Worm (Caenorhabditis elegans): ENCODE data around the gene F40G9.15.

ce11 chrIII:203953-204352, 21.8 kb downstream of the F40G9.15 start:
- no peak for TF ChIP-seq egl-27 (tag; optimal IDR thresholded peaks at IDR 0.05)
- TF ChIP-seq nhr-237 (tag; optimal IDR thresholded peaks at IDR 0.05), result no peak
- no peak for TF ChIP-seq snu-23 (GFP tag; optimal IDR thresholded peaks at IDR 0.05)
- no peak for TF ChIP-seq tlp-1 (tag; optimal IDR thresholded peaks at IDR 0.05)
- TF ChIP-seq nhr-12 (tag; optimal IDR thresholded peaks at IDR 0.05), result no peak
- no peak for TF ChIP-seq ceh-90 (tag; optimal IDR thresholded peaks at IDR 0.05)
- TF ChIP-seq mdl-1 (tag; optimal IDR thresholded peaks at IDR 0.05), result no peak
- TF ChIP-seq lir-3 (tag; optimal IDR thresholded peaks at IDR 0.05; ENCODE audit: poor library complexity), result no peak
- no peak for TF ChIP-seq vab-15 (tag; optimal IDR thresholded peaks at IDR 0.05)
- TF ChIP-seq nhr-76 (tag; optimal IDR thresholded peaks at IDR 0.05), result no peak
- TF ChIP-seq unc-130 (tag; optimal IDR thresholded peaks at IDR 0.05), result no peak
- no peak for TF ChIP-seq elt-2 (tag; optimal IDR thresholded peaks at IDR 0.05)
